Fruit fly (Drosophila melanogaster) whole organism, adult: ENCODE data around the gene CG9747.

Source experiments
- CG11617 ChIP-seq: fragments of 200-800 bp; sonication (Bioruptor generic); optimal IDR thresholded peaks from 2 replicates; lab custom pipeline; 2017; ENCODE audit warnings: mild to moderate bottlenecking, missing biosample characterization, missing genetic modification reagents, missing genetic modification characterization
- CG14711 ChIP-seq: fragments of 200-800 bp; sonication (Bioruptor generic); optimal IDR thresholded peaks from 2 replicates; lab custom pipeline; 2018; ENCODE audit warnings: missing biosample characterization, mild to moderate bottlenecking, missing genetic modification characterization, moderate library complexity
- CG33017 ChIP-seq: fragments of 200-800 bp; sonication (Bioruptor generic); optimal IDR thresholded peaks from 2 replicates; lab custom pipeline; 2018; ENCODE audit warnings: missing biosample characterization, mild to moderate bottlenecking, missing genetic modification characterization, moderate library complexity
- Crg-1 ChIP-seq: fragments of 200-800 bp; sonication (Bioruptor generic); optimal IDR thresholded peaks from 2 replicates; lab custom pipeline; 2016; ENCODE audit warnings: missing biosample characterization, missing genetic modification characterization
- Hr96 ChIP-seq: fragments of 200-800 bp; sonication (Bioruptor generic); optimal IDR thresholded peaks from 2 replicates; lab custom pipeline; 2016; ENCODE audit warnings: missing biosample characterization, missing genetic modification characterization
- Mnt ChIP-seq: fragments of 200-800 bp; sonication (Bioruptor generic); optimal IDR thresholded peaks from 2 replicates; lab custom pipeline; 2016; ENCODE audit warnings: missing biosample characterization, mild to moderate bottlenecking, missing genetic modification characterization
- cic ChIP-seq: fragments of 200-800 bp; sonication (Bioruptor generic); optimal IDR thresholded peaks from 2 replicates; lab custom pipeline; 2017; ENCODE audit warnings: missing biosample characterization, mild to moderate bottlenecking, missing genetic modification characterization, moderate library complexity
- cnc ChIP-seq, 2 experiments: fragments of >200 bp; optimal IDR thresholded peaks; 2 replicates each; lab custom pipeline; 2017
- kay ChIP-seq: fragments of 200-800 bp; sonication (Bioruptor generic); peaks from one replicate; lab custom pipeline; 2016; ENCODE audit warnings: missing biosample characterization, missing genetic modification characterization, borderline replicate concordance
- tj ChIP-seq: fragments of 200-800 bp; sonication (Bioruptor generic); optimal IDR thresholded peaks from 3 replicates; lab custom pipeline; 2017; ENCODE audit warnings: missing biosample characterization, mild to moderate bottlenecking, missing genetic modification characterization, moderate library complexity
- toe ChIP-seq: fragments of 200-800 bp; sonication (Bioruptor generic); optimal IDR thresholded peaks from 2 replicates; lab custom pipeline; 2016; ENCODE audit warnings: missing biosample characterization, missing genetic modification characterization

DNA sequence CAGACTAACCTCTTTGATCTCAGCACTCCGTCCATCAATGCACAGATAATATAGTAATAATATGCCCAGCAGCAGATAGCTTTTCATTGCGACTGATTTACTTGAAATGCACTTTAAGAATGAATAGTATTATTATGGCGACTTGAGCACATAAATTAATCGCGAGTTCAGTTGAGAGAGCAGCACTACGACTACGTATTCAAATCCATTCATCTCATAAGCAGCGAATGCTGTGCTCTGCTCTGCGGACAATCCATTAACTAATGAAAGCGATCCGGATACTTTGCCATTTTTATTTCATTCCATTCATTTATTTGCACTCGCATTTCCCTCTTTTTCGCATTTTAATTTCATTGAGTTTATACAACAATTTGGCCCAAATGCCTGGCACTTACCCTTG, 46.6 kb upstream of the CG9747 start, which contains the start of gene CG43448:
- TF ChIP-seq Mnt (GFP tag; lab: Kevin White, UChicago) = no peak
- TF ChIP-seq cnc (optimal IDR thresholded peaks at IDR 0.05; lab: Kevin White, UChicago) = no peak
- TF ChIP-seq CG14711 (tag; lab: Kevin White, UChicago) = no peak
- TF ChIP-seq toe (GFP tag; lab: Kevin White, UChicago) = no peak
- TF ChIP-seq Hr96 (GFP tag; lab: Kevin White, UChicago) = no peak
- no peak for TF ChIP-seq cic (GFP tag; lab: Kevin White, UChicago)
- TF ChIP-seq CG33017 (tag; lab: Kevin White, UChicago) = no peak
- TF ChIP-seq kay (GFP tag; lab: Kevin White, UChicago) = no peak
- TF ChIP-seq Crg-1 (GFP tag; lab: Kevin White, UChicago) = no peak
- no peak for TF ChIP-seq tj (GFP tag; lab: Kevin White, UChicago)
- no peak for TF ChIP-seq CG11617
